Worm (Caenorhabditis elegans): ENCODE results near the gene lst-6.

Gene lst-6

ce11 chrII:6968191-6968675, 54.1 kb downstream of the lst-6 start (continued):
- peak; percentile 5 for TF ChIP-seq unc-130 (tag; optimal IDR thresholded peaks at IDR 0.05)
- TF ChIP-seq ceh-88 (GFP tag; IDR thresholded peaks at IDR 0.05) = peak; percentile 65; the same call in 1 of the 2 replicates
- TF ChIP-seq ztf-11 (tag; optimal IDR thresholded peaks at IDR 0.05) = peak in 1 of 2 experiments; percentile 71
- TF ChIP-seq snu-23 (GFP tag; optimal IDR thresholded peaks at IDR 0.05) = peak; percentile 86
- no peak for TF ChIP-seq sox-4 (tag; optimal IDR thresholded peaks at IDR 0.05)
- peak; percentile 59 for TF ChIP-seq ztf-4 (tag; optimal IDR thresholded peaks at IDR 0.05)
- TF ChIP-seq egl-27 (tag; optimal IDR thresholded peaks at IDR 0.05) = no peak
- peak; percentile 93 for TF ChIP-seq rnt-1 (tag; optimal IDR thresholded peaks at IDR 0.05)
- TF ChIP-seq C16A3.4 (tag; optimal IDR thresholded peaks at IDR 0.05) = peak; percentile 2
- no peak for TF ChIP-seq nhr-12 (tag; optimal IDR thresholded peaks at IDR 0.05)
- TF ChIP-seq unc-62 (GFP tag; optimal IDR thresholded peaks at IDR 0.05) = no peak
- TF ChIP-seq tlp-1 (tag; optimal IDR thresholded peaks at IDR 0.05) = no peak
- TF ChIP-seq pqm-1 (tag; optimal IDR thresholded peaks at IDR 0.05) = no peak
- TF ChIP-seq snpc-4 (tag; optimal IDR thresholded peaks at IDR 0.05) = peak; percentile 98
- peak; percentile 35 for TF ChIP-seq lin-15B (tag; optimal IDR thresholded peaks at IDR 0.05)
- TF ChIP-seq pax-3 (tag; optimal IDR thresholded peaks at IDR 0.05) = peak; percentile 58
- TF ChIP-seq nhr-19 (GFP tag; conservative IDR thresholded peaks at IDR 0.05) = peak; percentile 93
- no peak for TF ChIP-seq Y116A8C.19 (tag; optimal IDR thresholded peaks at IDR 0.05; ENCODE audit: borderline replicate concordance)
- peak; percentile 34 for TF ChIP-seq hlh-17 (GFP tag; optimal IDR thresholded peaks at IDR 0.05; ENCODE audit: borderline replicate concordance)
- peak; percentile 92 for TF ChIP-seq nhr-90 (tag; optimal IDR thresholded peaks at IDR 0.05; ENCODE audit: poor library complexity)
- peak; percentile 73 for TF ChIP-seq aly-2 (tag; optimal IDR thresholded peaks at IDR 0.05)
- peak; percentile 65 for TF ChIP-seq fos-1 (tag; optimal IDR thresholded peaks at IDR 0.05)
- peak; percentile 70 for TF ChIP-seq egl-13 (tag; optimal IDR thresholded peaks at IDR 0.05)
- peak; percentile 63 for TF ChIP-seq efl-3 (GFP tag; optimal IDR thresholded peaks at IDR 0.05)
- no peak for TF ChIP-seq fkh-4 (tag; optimal IDR thresholded peaks at IDR 0.05; ENCODE audit: borderline replicate concordance)
- TF ChIP-seq sup-37 (GFP tag; optimal IDR thresholded peaks at IDR 0.05) = peak; percentile 75
- TF ChIP-seq nhr-85 (tag) = peak; percentile 89
- no peak for TF ChIP-seq C34B4.2 (tag; optimal IDR thresholded peaks at IDR 0.05)
- no peak for TF ChIP-seq hlh-4 (tag; optimal IDR thresholded peaks at IDR 0.05)
- peak; percentile 38 for TF ChIP-seq lir-3 (tag; optimal IDR thresholded peaks at IDR 0.05; ENCODE audit: poor library complexity)
- peak; percentile 85 for TF ChIP-seq lin-13 (GFP tag; optimal IDR thresholded peaks at IDR 0.05)
- no peak for TF ChIP-seq zag-1 (tag; optimal IDR thresholded peaks at IDR 0.05)
- no peak for TF ChIP-seq ces-1 (GFP tag; optimal IDR thresholded peaks at IDR 0.05)
- TF ChIP-seq ceh-63 (GFP tag; optimal IDR thresholded peaks at IDR 0.05) = no peak
- TF ChIP-seq mep-1 (tag; optimal IDR thresholded peaks at IDR 0.05) = peak; percentile 65
- no peak for TF ChIP-seq ceh-90 (tag; optimal IDR thresholded peaks at IDR 0.05)
- peak; percentile 42 to 54 (median 52) for TF ChIP-seq dpl-1 (GFP tag; optimal IDR thresholded peaks at IDR 0.05)
- TF ChIP-seq nhr-84 (tag; optimal IDR thresholded peaks at IDR 0.05) = no peak
- TF ChIP-seq nhr-77 (tag; optimal IDR thresholded peaks at IDR 0.05) = peak; percentile 81
- TF ChIP-seq unc-86 (tag; optimal IDR thresholded peaks at IDR 0.05) = peak; percentile 74
- TF ChIP-seq mef-2 (tag; optimal IDR thresholded peaks at IDR 0.05) = no peak
- TF ChIP-seq nhr-76 (tag; optimal IDR thresholded peaks at IDR 0.05) = no peak
- TF ChIP-seq aha-1 (tag; optimal IDR thresholded peaks at IDR 0.05) = peak; percentile 21
- no peak for TF ChIP-seq sptf-1 (tag; optimal IDR thresholded peaks at IDR 0.05)
- peak; percentile 93 for TF ChIP-seq nhr-47 (tag; optimal IDR thresholded peaks at IDR 0.05)
